Worm (Caenorhabditis elegans): ENCODE measurements around the gene H06H21.11.

The H06H21.11 gene

ce11 chrIV:4827219-4827618, 20.1 kb upstream of the H06H21.11 start, which contains the start of gene mpz-4:
Gene mpz-4, minus strand, starts transcription at chrIV:4827319.
- no peak for TF ChIP-seq ces-1 (GFP tag; optimal IDR thresholded peaks at IDR 0.05)
- TF ChIP-seq elt-1 (tag; optimal IDR thresholded peaks at IDR 0.05; ENCODE audit: borderline replicate concordance, insufficient read depth) = no peak
- TF ChIP-seq M03D4.4 (tag; optimal IDR thresholded peaks at IDR 0.05) = no peak
- TF ChIP-seq ceh-83 (GFP tag; optimal IDR thresholded peaks at IDR 0.05) = no peak
- TF ChIP-seq nhr-76 (tag; optimal IDR thresholded peaks at IDR 0.05) = no peak
- no peak for TF ChIP-seq ceh-39 (tag; optimal IDR thresholded peaks at IDR 0.05)
- TF ChIP-seq sptf-1 (tag; optimal IDR thresholded peaks at IDR 0.05) = no peak
- no peak for TF ChIP-seq cnd-1 (tag; optimal IDR thresholded peaks at IDR 0.05)
- no peak for TF ChIP-seq tbx-8 (GFP tag; optimal IDR thresholded peaks at IDR 0.05)
- TF ChIP-seq nhr-28 (tag; optimal IDR thresholded peaks at IDR 0.05) = no peak
- no peak for TF ChIP-seq unc-120 (tag; optimal IDR thresholded peaks at IDR 0.05; ENCODE audit: poor library complexity, severe bottlenecking)
- TF ChIP-seq sem-2 (GFP tag; optimal IDR thresholded peaks at IDR 0.05) = no peak
- TF ChIP-seq unc-39 (tag; optimal IDR thresholded peaks at IDR 0.05) = no peak
- no peak for TF ChIP-seq blmp-1 (tag; optimal IDR thresholded peaks at IDR 0.05)

- TF ChIP-seq blmp-1 (tag; optimal IDR thresholded peaks at IDR 0.05) (no peak), tbx-8 (GFP tag; optimal IDR thresholded peaks at IDR 0.05) (no peak), mab-5 (tag; optimal IDR thresholded peaks at IDR 0.05) (no peak), zip-8 (tag; optimal IDR thresholded peaks at IDR 0.05) (no peak), cnd-1 (tag; optimal IDR thresholded peaks at IDR 0.05) (no peak), lin-32 (GFP tag; optimal IDR thresholded peaks at IDR 0.05) (no peak), snpc-4 (tag; optimal IDR thresholded peaks at IDR 0.05) (no peak), drap-1 (GFP tag; optimal IDR thresholded peaks at IDR 0.05) (no peak), nhr-12 (tag; optimal IDR thresholded peaks at IDR 0.05) (no peak), sem-2 (GFP tag; optimal IDR thresholded peaks at IDR 0.05) (no peak), nhr-237 (tag; optimal IDR thresholded peaks at IDR 0.05) (no peak), mep-1 (tag; optimal IDR thresholded peaks at IDR 0.05) (no peak), nhr-76 (tag; optimal IDR thresholded peaks at IDR 0.05) (no peak), ceh-43 (GFP tag; optimal IDR thresholded peaks at IDR 0.05) (no peak), ham-2 (GFP tag; optimal IDR thresholded peaks at IDR 0.05) (no peak), sptf-1 (tag; optimal IDR thresholded peaks at IDR 0.05) (no peak), nhr-2 (tag; optimal IDR thresholded peaks at IDR 0.05) (no peak), mls-2 (tag; optimal IDR thresholded peaks at IDR 0.05) (no peak), elt-3 (tag; optimal IDR thresholded peaks at IDR 0.05) (no peak)
These were observed 14.7 kb upstream of the H06H21.11 start for ce11 chrIV:4821843-4822242.

- TF ChIP-seq lsy-2 (tag; optimal IDR thresholded peaks at IDR 0.05) (no peak), blmp-1 (tag; optimal IDR thresholded peaks at IDR 0.05) (no peak), ceh-43 (GFP tag; optimal IDR thresholded peaks at IDR 0.05) (no peak), zip-8 (tag; optimal IDR thresholded peaks at IDR 0.05) (no peak)
These were observed 13.9 kb upstream of the H06H21.11 start, which contains the start of gene H06H21.8 for ce11 chrIV:4821054-4821453. Gene H06H21.8, minus strand, starts transcription at chrIV:4821131.

ce11 chrIV:4814185-4814584, 7.1 kb upstream of the H06H21.11 start, which contains the start of gene srw-94:
Gene srw-94, plus strand, starts transcription at chrIV:4814485.
- TF ChIP-seq cnd-1 (tag; optimal IDR thresholded peaks at IDR 0.05) (no peak), pha-4 (tag; optimal IDR thresholded peaks at IDR 0.05) (no peak), mab-5 (tag; optimal IDR thresholded peaks at IDR 0.05) (no peak), drap-1 (GFP tag; optimal IDR thresholded peaks at IDR 0.05) (no peak), nhr-237 (tag; optimal IDR thresholded peaks at IDR 0.05) (no peak)

- TF ChIP-seq nhr-2 (tag; optimal IDR thresholded peaks at IDR 0.05) (no peak), ces-1 (GFP tag; optimal IDR thresholded peaks at IDR 0.05) (no peak), hlh-1 (tag; optimal IDR thresholded peaks at IDR 0.05) (no peak), lsy-2 (tag; optimal IDR thresholded peaks at IDR 0.05) (no peak), sem-2 (GFP tag; optimal IDR thresholded peaks at IDR 0.05) (no peak), nhr-12 (tag; optimal IDR thresholded peaks at IDR 0.05) (no peak), bed-3 (GFP tag; optimal IDR thresholded peaks at IDR 0.05) (no peak), ztf-11 (tag; optimal IDR thresholded peaks at IDR 0.05) (no peak), elt-1 (tag; optimal IDR thresholded peaks at IDR 0.05; ENCODE audit: borderline replicate concordance, insufficient read depth) (no peak), mab-5 (tag; optimal IDR thresholded peaks at IDR 0.05) (no peak), mep-1 (tag; optimal IDR thresholded peaks at IDR 0.05) (no peak), unc-120 (tag; optimal IDR thresholded peaks at IDR 0.05; ENCODE audit: poor library complexity, severe bottlenecking) (no peak)
These were observed 4.7 kb upstream of the H06H21.11 start, which contains the start of gene srw-95 for ce11 chrIV:4811863-4812262. Gene srw-95, plus strand, starts transcription at chrIV:4812075.

Measured in whole organism, mixed stage, embryonic.